Worm (Caenorhabditis elegans) whole organism, L4 larva: ENCODE data around the gene gpch-1.

Experiments used
- D1046.2 ChIP-seq: fragments of 200-800 bp; sonication (Bioruptor generic); IDR thresholded peaks from 2 replicates; pipeline ENCODE4 v1.3.6; 2022; ENCODE audit warnings: missing genetic modification characterization, missing compliant biosample characterization
- F10B5.3 ChIP-seq: sonication (generic microtip); optimal IDR thresholded peaks from 2 replicates; lab custom pipeline; 2016; ENCODE audit warnings: mild to moderate bottlenecking, missing genetic modification characterization, missing compliant biosample characterization
- F44E2.7 ChIP-seq: fragments of 200-800 bp; sonication (Bioruptor generic); IDR thresholded peaks from 2 replicates; pipeline ENCODE4 v2.1.2; 2022; ENCODE audit warnings: missing genetic modification characterization, missing compliant biosample characterization
- T26A8.4 ChIP-seq: fragments of 200-800 bp; sonication (Bioruptor generic); IDR thresholded peaks from 2 replicates; pipeline ENCODE4 v1.3.6; 2022; ENCODE audit warnings: missing genetic modification characterization, missing compliant biosample characterization
- Y48G9A.11 ChIP-seq: fragments of 200-800 bp; sonication (Bioruptor generic); IDR thresholded peaks from 2 replicates; pipeline ENCODE4 v1.3.6; 2022; ENCODE audit warnings: missing genetic modification reagents, missing genetic modification characterization, missing compliant biosample characterization
- ZK337.2 ChIP-seq: fragments of 200-800 bp; sonication (Bioruptor generic); IDR thresholded peaks from 2 replicates; pipeline ENCODE4 v1.3.6; 2022; ENCODE audit warnings: missing genetic modification reagents, missing genetic modification characterization, missing compliant biosample characterization
- ceh-44 ChIP-seq: fragments of 200-800 bp; sonication (Bioruptor generic); IDR thresholded peaks from 2 replicates; pipeline ENCODE4 v1.3.6; 2022; ENCODE audit warnings: missing genetic modification reagents, missing genetic modification characterization, missing compliant biosample characterization
- cey-2 ChIP-seq: sonication (generic microtip); optimal IDR thresholded peaks from 3 replicates; lab custom pipeline; 2017; ENCODE audit warnings: missing genetic modification characterization, mild to moderate bottlenecking, missing compliant biosample characterization, antibody characterized with exemption, borderline replicate concordance; ENCODE audit not compliant: insufficient read depth
- daf-12 ChIP-seq: fragments of 150-350 bp; optimal IDR thresholded peaks from 2 replicates; lab custom pipeline; 2014; ENCODE audit warnings: missing biosample characterization, missing genetic modification reagents, missing genetic modification characterization
- daf-16 ChIP-seq, 3 experiments: sonication (generic microtip); optimal IDR thresholded peaks; 2 replicates each; lab custom pipeline; 2016 to 2017; ENCODE audit warnings: missing genetic modification characterization in 3 of 3, missing genetic modification reagents in 3 of 3, mild to moderate bottlenecking in 2 of 3, missing compliant biosample characterization in 2 of 3, missing biosample characterization in 1 of 3, moderate library complexity in 1 of 3
- dmd-6 ChIP-seq: fragments of 200-800 bp; sonication (Bioruptor generic); IDR thresholded peaks from 2 replicates; pipeline ENCODE4 v1.3.6; 2022; ENCODE audit warnings: missing genetic modification reagents, missing genetic modification characterization, missing compliant biosample characterization
- dve-1 ChIP-seq: sonication (generic microtip); optimal IDR thresholded peaks from 2 replicates; lab custom pipeline; 2017; ENCODE audit warnings: antibody characterized with exemption, mild to moderate bottlenecking, missing genetic modification characterization, missing compliant biosample characterization; ENCODE audit not compliant: insufficient read depth
- egl-43 ChIP-seq: fragments of 200-800 bp; sonication (Bioruptor generic); IDR thresholded peaks from 2 replicates; pipeline ENCODE4 v1.3.6; 2022; ENCODE audit warnings: missing genetic modification reagents, missing genetic modification characterization, missing compliant biosample characterization
- fkh-10 ChIP-seq: fragments of 150-350 bp; optimal IDR thresholded peaks from 2 replicates; lab custom pipeline; 2014; ENCODE audit warnings: missing biosample characterization, missing genetic modification reagents, missing genetic modification characterization
- hif-1 ChIP-seq, 2 experiments: sonication (generic microtip); optimal IDR thresholded peaks; 2 replicates each; lab custom pipeline; 2016 to 2017; ENCODE audit warnings: missing compliant biosample characterization in 2 of 2, missing genetic modification characterization in 2 of 2, missing genetic modification reagents in 2 of 2, missing genotype in 2 of 2, mild to moderate bottlenecking in 1 of 2
- hmg-1.1 ChIP-seq: fragments of 200-800 bp; sonication (Bioruptor generic); IDR thresholded peaks from 2 replicates; pipeline ENCODE4 v1.3.6; 2022; ENCODE audit warnings: missing genetic modification reagents, missing genetic modification characterization, missing compliant biosample characterization
- lim-7 ChIP-seq: fragments of 200-800 bp; sonication (Bioruptor generic); IDR thresholded peaks from 2 replicates; pipeline ENCODE4 v1.3.6; 2022; ENCODE audit warnings: missing genetic modification characterization, missing compliant biosample characterization
- lin-1 ChIP-seq: fragments of 200-800 bp; sonication (Bioruptor generic); IDR thresholded peaks from 2 replicates; pipeline ENCODE4 v1.3.6; 2022; ENCODE audit warnings: missing genetic modification reagents, missing genetic modification characterization, missing compliant biosample characterization
- lin-13 ChIP-seq: fragments of 150-350 bp; optimal IDR thresholded peaks from 2 replicates; lab custom pipeline; 2014; ENCODE audit warnings: missing biosample characterization, missing genetic modification reagents, missing genetic modification characterization
- lin-29 ChIP-seq: fragments of 200-800 bp; sonication (Bioruptor generic); IDR thresholded peaks from 2 replicates; pipeline ENCODE4 v1.3.6; 2022; ENCODE audit warnings: missing genetic modification reagents, missing genetic modification characterization, missing compliant biosample characterization
- lin-38 ChIP-seq: fragments of 200-800 bp; sonication (Bioruptor generic); IDR thresholded peaks from 2 replicates; pipeline ENCODE4 v1.3.6; 2022; ENCODE audit warnings: missing genetic modification reagents, missing genetic modification characterization, missing compliant biosample characterization
- lir-3 ChIP-seq: sonication (generic microtip); optimal IDR thresholded peaks from 2 replicates; lab custom pipeline; 2016; ENCODE audit warnings: mild to moderate bottlenecking, missing genetic modification characterization, missing compliant biosample characterization
- lsy-2 ChIP-seq, 2 experiments: fragments of 150-350 bp in 1 of 2; sonication (generic microtip) in 1 of 2; optimal IDR thresholded peaks; 2 replicates each; lab custom pipeline; 2014 to 2017; ENCODE audit warnings: missing biosample characterization in 2 of 2, missing genetic modification characterization in 2 of 2
- mep-1 ChIP-seq: fragments of 150-350 bp; sonication (generic microtip); optimal IDR thresholded peaks from 3 replicates; lab custom pipeline; 2014; ENCODE audit warnings: missing biosample characterization, missing genetic modification characterization
- mes-2 ChIP-seq: sonication (generic microtip); optimal IDR thresholded peaks from 2 replicates; lab custom pipeline; 2016; ENCODE audit warnings: missing genotype, mild to moderate bottlenecking, missing genetic modification characterization, missing compliant biosample characterization; ENCODE audit not compliant: poor library complexity, severe bottlenecking
- nhr-111 ChIP-seq: fragments of 200-800 bp; sonication (Bioruptor generic); optimal IDR thresholded peaks from 2 replicates; lab custom pipeline; 2018; ENCODE audit warnings: mild to moderate bottlenecking, missing genetic modification characterization, missing compliant biosample characterization
- nhr-25 ChIP-seq: sonication (generic microtip); optimal IDR thresholded peaks from 2 replicates; lab custom pipeline; 2017; ENCODE audit warnings: missing genetic modification characterization, mild to moderate bottlenecking, missing compliant biosample characterization, antibody characterized with exemption, moderate library complexity, borderline replicate concordance; ENCODE audit not compliant: insufficient read depth
- nhr-28 ChIP-seq: fragments of 150-350 bp; optimal IDR thresholded peaks from 2 replicates; lab custom pipeline; 2014; ENCODE audit warnings: missing biosample characterization, missing genetic modification characterization
- pha-4 ChIP-seq, 2 experiments: fragments of 150-350 bp in 1 of 2; fragments of 200-800 bp in 1 of 2; sonication (Bioruptor generic) in 1 of 2; IDR thresholded peaks in 1 of 2; optimal IDR thresholded peaks in 1 of 2; 2 replicates each; pipeline versions ENCODE4 v1.3.6 to Lab custom; 2014 to 2022; ENCODE audit warnings: missing genetic modification characterization in 2 of 2, missing genetic modification reagents in 2 of 2, missing biosample characterization in 1 of 2, missing compliant biosample characterization in 1 of 2
- rbr-2 ChIP-seq: sonication (generic microtip); optimal IDR thresholded peaks from 2 replicates; lab custom pipeline; 2016; ENCODE audit warnings: missing genotype, missing genetic modification characterization, missing compliant biosample characterization
- set-16 ChIP-seq: fragments of 200-800 bp; sonication (Bioruptor generic); IDR thresholded peaks from 2 replicates; pipeline ENCODE4 v1.3.6; 2022; ENCODE audit warnings: missing genetic modification reagents, missing genetic modification characterization, missing compliant biosample characterization
- skn-1 ChIP-seq: fragments of 150-350 bp; optimal IDR thresholded peaks from 2 replicates; lab custom pipeline; 2014; ENCODE audit warnings: missing biosample characterization, missing genetic modification characterization
- snpc-1.2 ChIP-seq: fragments of 200-800 bp; sonication (Bioruptor generic); IDR thresholded peaks from 2 replicates; pipeline ENCODE4 v1.3.6; 2022; ENCODE audit warnings: missing genetic modification reagents, missing genetic modification characterization, missing compliant biosample characterization
- spr-3 ChIP-seq: fragments of 200-800 bp; sonication (Bioruptor generic); optimal IDR thresholded peaks from 2 replicates; lab custom pipeline; 2018; ENCODE audit warnings: mild to moderate bottlenecking, missing genetic modification characterization, missing compliant biosample characterization
- unc-62 ChIP-seq, 3 experiments: fragments of 150-350 bp in 1 of 3; sonication (generic microtip); optimal IDR thresholded peaks in 2 of 3; peaks in 1 of 3; 1 replicate in 1 of 3; 2 replicates in 2 of 3; lab custom pipeline; 2014 to 2017; ENCODE audit warnings: missing biosample characterization in 3 of 3, missing genetic modification characterization in 3 of 3, missing genetic modification reagents in 3 of 3, missing genotype in 1 of 3
- vab-7 ChIP-seq: fragments of 200-800 bp; sonication (Bioruptor generic); IDR thresholded peaks from 2 replicates; pipeline ENCODE4 v1.3.6; 2022; ENCODE audit warnings: missing genetic modification reagents, missing genetic modification characterization, missing compliant biosample characterization

The gpch-1 gene

ce11 chrIII:4362332-4362731 is 46.0 kb upstream of the gpch-1 start (continued):
- TF ChIP-seq rbr-2 (tag; lab: Kevin White, UChicago) (peak; percentile 12), lir-3 (tag; lab: Kevin White, UChicago) (peak; percentile 22), nhr-111 (GFP tag; lab: Kevin White, UChicago) (no peak), dmd-6 (GFP tag; lab: Robert Waterston, UW) (peak; percentile 43; the same call in 1 of the 2 replicates), daf-16 (GFP tag; optimal IDR thresholded peaks at IDR 0.05; lab: Kevin White, UChicago) (no peak), daf-16 (tag; optimal IDR thresholded peaks at IDR 0.05; lab: Kevin White, UChicago) (no peak), lim-7 (GFP tag; lab: Robert Waterston, UW) (peak; percentile 73; the same call in 1 of the 2 replicates), lin-29 (GFP tag; lab: Robert Waterston, UW) (0 out of 2 replicates have a peak, but pooled peaks have one; percentile 16), hif-1 (tag; optimal IDR thresholded peaks at IDR 0.05; lab: Kevin White, UChicago) (peak in 1 of 2 experiments; percentile 1), lin-1 (GFP tag; lab: Robert Waterston, UW) (0 out of 2 replicates have a peak, but pooled peaks have one; percentile 20), F44E2.7 (GFP tag; lab: Robert Waterston, UW) (0 out of 2 replicates have a peak, but pooled peaks have one; percentile 34), hmg-1.1 (0 out of 2 replicates have a peak, but pooled peaks have one; percentile 36), snpc-1.2 (0 out of 2 replicates have a peak, but pooled peaks have one; percentile 25), T26A8.4 (GFP tag; lab: Robert Waterston, UW) (no peak), Y48G9A.11 (GFP tag; lab: Robert Waterston, UW) (peak; percentile 63; the same call in 1 of the 2 replicates), egl-43 (GFP tag; lab: Robert Waterston, UW) (peak; percentile 69), vab-7 (peak; percentile 71), cey-2 (tag; lab: Kevin White, UChicago) (no peak), pha-4 (GFP tag; IDR thresholded peaks at IDR 0.05; lab: Robert Waterston, UW) (peak; percentile 46; the same call in 1 of the 2 replicates), pha-4 (tag; optimal IDR thresholded peaks at IDR 0.05; lab: Kevin White, UChicago) (no peak)

- no peak for TF ChIP-seq daf-12 (tag; lab: Kevin White, UChicago)
- TF ChIP-seq unc-62 (GFP tag; optimal IDR thresholded peaks at IDR 0.05 in 1 of 2; lab: Kevin White, UChicago): no peak
- TF ChIP-seq unc-62 (tag; optimal IDR thresholded peaks at IDR 0.05; lab: Kevin White, UChicago): no peak
- TF ChIP-seq lsy-2 (tag; optimal IDR thresholded peaks at IDR 0.05; lab: Kevin White, UChicago): peak in 1 of 2 experiments; percentile 7
- TF ChIP-seq spr-3 (GFP tag; lab: Kevin White, UChicago): no peak
- no peak for TF ChIP-seq ZK337.2 (GFP tag; lab: Robert Waterston, UW)
- TF ChIP-seq mes-2 (tag; lab: Kevin White, UChicago): peak; percentile 8
- no peak for TF ChIP-seq D1046.2 (GFP tag; lab: Robert Waterston, UW)
- no peak for TF ChIP-seq lin-13
- TF ChIP-seq pha-4 (GFP tag; IDR thresholded peaks at IDR 0.05; lab: Robert Waterston, UW): no peak
- TF ChIP-seq pha-4 (tag; optimal IDR thresholded peaks at IDR 0.05; lab: Kevin White, UChicago): no peak
- no peak for TF ChIP-seq ceh-44 (GFP tag; lab: Robert Waterston, UW)
- TF ChIP-seq lin-38: peak; percentile 39; the same call in 1 of the 2 replicates
- TF ChIP-seq dve-1: peak; percentile 15
- TF ChIP-seq snpc-1.2: no peak
- no peak for TF ChIP-seq nhr-25 (tag; lab: Kevin White, UChicago)
- TF ChIP-seq set-16 (GFP tag; lab: Robert Waterston, UW): no peak
- TF ChIP-seq nhr-111 (GFP tag; lab: Kevin White, UChicago): no peak
- TF ChIP-seq skn-1: no peak
- no peak for TF ChIP-seq lir-3 (tag; lab: Kevin White, UChicago)
- TF ChIP-seq mep-1 (tag; lab: Kevin White, UChicago): no peak
These were observed 43.4 kb upstream of the gpch-1 start, which contains the start of gene ckb-1 for ce11 chrIII:4364974-4365373. Gene ckb-1 (plus strand): TSS chrIII:4365274.

ce11 chrIII:4367649-4368048 is 40.7 kb upstream of the gpch-1 start, which contains the start of gene ckb-2:
Gene ckb-2 (plus strand): TSS chrIII:4367949.
- TF ChIP-seq F10B5.3 (tag; lab: Kevin White, UChicago): no peak
- no peak for TF ChIP-seq nhr-28 (tag; lab: Kevin White, UChicago)
- no peak for TF ChIP-seq fkh-10 (GFP tag; lab: Kevin White, UChicago)
